Fruit fly (Drosophila melanogaster) S2 (cell line): ENCODE data around the gene CG17712.

Experiments used
- CG8478 ChIP-seq: fragments of >200 bp; optimal IDR thresholded peaks from 2 replicates; lab custom pipeline; 2018
- CTCF ChIP-seq, 2 experiments: fragments of >200 bp; optimal IDR thresholded peaks; 2 replicates each; lab custom pipeline; 2018

- TF ChIP-seq CG8478 (lab: Kevin White, UChicago) (no peak), CTCF (optimal IDR thresholded peaks at IDR 0.05; lab: Kevin White, UChicago) (no peak)
Measured at dm6 chr2L:1793168-1793567, 41.2 kb upstream of the CG17712 start, which contains the start of gene Gr22b.
